Worm (Caenorhabditis elegans) whole organism, dauer: ENCODE measurements around the gene K04C1.2.

ENCODE experiments used
- unc-62 ChIP-seq: sonication (generic microtip); optimal IDR thresholded peaks from 2 replicates; lab custom pipeline; 2017; ENCODE audit warnings: missing biosample characterization, missing genetic modification reagents, missing genetic modification characterization

The K04C1.2 gene

ce11 chrX:14244493-14244892, 6.0 kb downstream of the K04C1.2 start:
- no peak for TF ChIP-seq unc-62 (GFP tag; lab: Kevin White, UChicago)

ce11 chrX:14246518-14246917, 8.0 kb downstream of the K04C1.2 start, which contains the start of gene mlc-6:
Gene mlc-6, minus strand, starts transcription at chrX:14246618.
- no peak for TF ChIP-seq unc-62 (GFP tag; lab: Kevin White, UChicago)

- TF ChIP-seq unc-62 (GFP tag; lab: Kevin White, UChicago) = no peak
These were observed 9.1 kb downstream of the K04C1.2 start, which contains the start of gene K04C1.5 for ce11 chrX:14247436-14248103. Gene K04C1.5, plus strand, starts transcription at chrX:14248053.

ce11 chrX:14252042-14252441, 13.5 kb downstream of the K04C1.2 start, which contains the start of gene E02H4.6:
Gene E02H4.6, minus strand, starts transcription at chrX:14252142.
- TF ChIP-seq unc-62 (GFP tag; lab: Kevin White, UChicago) = no peak

ce11 chrX:14255031-14255430, 16.5 kb downstream of the K04C1.2 start, which contains the start of gene E02H4.5:
Gene E02H4.5, minus strand, starts transcription at chrX:14255131.
- TF ChIP-seq unc-62 (GFP tag; lab: Kevin White, UChicago) = no peak

- TF ChIP-seq unc-62 (GFP tag; lab: Kevin White, UChicago) = no peak
These were observed 17.5 kb downstream of the K04C1.2 start, which contains the start of gene E02H4.7 for ce11 chrX:14255973-14256372. Gene E02H4.7, plus strand, starts transcription at chrX:14256273.

- no peak for TF ChIP-seq unc-62 (GFP tag; lab: Kevin White, UChicago)
These were observed 19.2 kb downstream of the K04C1.2 start, which contains the start of gene E02H4.4 for ce11 chrX:14257661-14258060. Gene E02H4.4, plus strand, starts transcription at chrX:14257961.

ce11 chrX:14263473-14263872, 25.0 kb downstream of the K04C1.2 start, which contains the start of gene E02H4.8:
Gene E02H4.8, minus strand, starts transcription at chrX:14263573.
- TF ChIP-seq unc-62 (GFP tag; lab: Kevin White, UChicago) = no peak

ce11 chrX:14267170-14267569, 28.7 kb downstream of the K04C1.2 start:
- no peak for TF ChIP-seq unc-62 (GFP tag; lab: Kevin White, UChicago)

ce11 chrX:14267781-14268180, 29.3 kb downstream of the K04C1.2 start, which contains the start of gene del-1:
Gene del-1, plus strand, starts transcription at chrX:14268081.
- no peak for TF ChIP-seq unc-62 (GFP tag; lab: Kevin White, UChicago)

- TF ChIP-seq unc-62 (GFP tag; lab: Kevin White, UChicago) = no peak
These were observed 43.0 kb downstream of the K04C1.2 start, which contains the start of gene E02H4.2 for ce11 chrX:14281526-14281925. Gene E02H4.2, minus strand, starts transcription at chrX:14281626.

ce11 chrX:14287888-14288287, 49.4 kb downstream of the K04C1.2 start:
- TF ChIP-seq unc-62 (GFP tag; lab: Kevin White, UChicago) = no peak

- no peak for TF ChIP-seq unc-62 (GFP tag; lab: Kevin White, UChicago)
These were observed 51.5 kb downstream of the K04C1.2 start for ce11 chrX:14289993-14290392.
